Worm (Caenorhabditis elegans) whole organism, L4/young adult: ENCODE results near the gene F49H12.2.

ENCODE experiments used
- dao-5 ChIP-seq: sonication (generic microtip); optimal IDR thresholded peaks from 2 replicates; lab custom pipeline; 2016; ENCODE audit warnings: missing genotype, missing genetic modification characterization, moderate library complexity, missing compliant biosample characterization
- him-1 ChIP-seq: sonication (generic microtip); optimal IDR thresholded peaks from 2 replicates; lab custom pipeline; 2016; ENCODE audit warnings: missing genotype, missing genetic modification reagents, missing genetic modification characterization, missing compliant biosample characterization

ce11 chrX:2120961-2121360 lies 35.9 kb downstream of the F49H12.2 start, which contains the start of gene gpa-5:
- TF ChIP-seq him-1 (tag; lab: Kevin White, UChicago) (no peak), dao-5 (no peak)
